Worm (Caenorhabditis elegans) whole organism, L4 larva: Measurements from ENCODE around the gene F20D6.1.
A peak's percentile ranks its signal among the peaks of the same experiment; 100 is the strongest.

ENCODE experiments used
- F10B5.3 ChIP-seq: sonication (generic microtip); optimal IDR thresholded peaks from 2 replicates; lab custom pipeline; 2016; ENCODE audit warnings: mild to moderate bottlenecking, missing genetic modification characterization, missing compliant biosample characterization
- F44E2.7 ChIP-seq: fragments of 200-800 bp; sonication (Bioruptor generic); IDR thresholded peaks from 2 replicates; pipeline ENCODE4 v2.1.2; 2022; ENCODE audit warnings: missing genetic modification characterization, missing compliant biosample characterization
- R02D3.7 ChIP-seq: fragments of 150-350 bp; sonication (generic microtip); optimal IDR thresholded peaks from 3 replicates; lab custom pipeline; 2014; ENCODE audit warnings: missing biosample characterization, missing genetic modification characterization
- T26A8.4 ChIP-seq: fragments of 200-800 bp; sonication (Bioruptor generic); IDR thresholded peaks from 2 replicates; pipeline ENCODE4 v1.3.6; 2022; ENCODE audit warnings: missing genetic modification characterization, missing compliant biosample characterization
- Y75B8A.6 ChIP-seq: fragments of 200-800 bp; sonication (Bioruptor generic); IDR thresholded peaks from 2 replicates; pipeline ENCODE4 v1.3.6; 2022; ENCODE audit warnings: missing genetic modification reagents, missing genetic modification characterization, missing compliant biosample characterization
- ZK546.5 ChIP-seq, 2 experiments: sonication (generic microtip); optimal IDR thresholded peaks; 2 replicates each; lab custom pipeline; 2017; ENCODE audit warnings: missing biosample characterization in 2 of 2, missing genetic modification characterization in 2 of 2
- aly-2 ChIP-seq: sonication (generic microtip); optimal IDR thresholded peaks from 2 replicates; lab custom pipeline; 2018; ENCODE audit warnings: missing biosample characterization, missing genetic modification characterization
- ceh-28 ChIP-seq: fragments of 150-350 bp; optimal IDR thresholded peaks from 2 replicates; lab custom pipeline; 2014; ENCODE audit warnings: missing biosample characterization, missing genetic modification reagents, missing genetic modification characterization
- ces-1 ChIP-seq: fragments of 150-350 bp; sonication (generic microtip); optimal IDR thresholded peaks from 4 replicates; lab custom pipeline; 2014; ENCODE audit warnings: missing biosample characterization, missing genetic modification reagents, missing genetic modification characterization
- daf-8 ChIP-seq: fragments of 200-800 bp; sonication (Bioruptor generic); IDR thresholded peaks from 2 replicates; pipeline ENCODE4 v1.3.6; 2022; ENCODE audit warnings: missing genetic modification characterization, missing compliant biosample characterization
- dmd-6 ChIP-seq: fragments of 200-800 bp; sonication (Bioruptor generic); IDR thresholded peaks from 2 replicates; pipeline ENCODE4 v1.3.6; 2022; ENCODE audit warnings: missing genetic modification reagents, missing genetic modification characterization, missing compliant biosample characterization
- dmd-8 ChIP-seq: fragments of 200-800 bp; sonication (Bioruptor generic); IDR thresholded peaks from 2 replicates; pipeline ENCODE4 v1.3.6; 2022; ENCODE audit warnings: missing genetic modification characterization, missing compliant biosample characterization
- dmd-9 ChIP-seq: fragments of 200-800 bp; sonication (Bioruptor generic); IDR thresholded peaks from 2 replicates; pipeline ENCODE4 v1.3.6; 2022; ENCODE audit warnings: missing genetic modification reagents, missing genetic modification characterization, missing compliant biosample characterization
- dpl-1 ChIP-seq: fragments of 150-350 bp; optimal IDR thresholded peaks from 2 replicates; lab custom pipeline; 2014; ENCODE audit warnings: missing biosample characterization, missing genetic modification reagents, missing genetic modification characterization
- egl-43 ChIP-seq: fragments of 200-800 bp; sonication (Bioruptor generic); IDR thresholded peaks from 2 replicates; pipeline ENCODE4 v1.3.6; 2022; ENCODE audit warnings: missing genetic modification reagents, missing genetic modification characterization, missing compliant biosample characterization
- gei-8 ChIP-seq: fragments of 200-800 bp; sonication (Bioruptor generic); optimal IDR thresholded peaks from 2 replicates; lab custom pipeline; 2018; ENCODE audit warnings: mild to moderate bottlenecking, missing genetic modification characterization, missing compliant biosample characterization
- hlh-11 ChIP-seq: fragments of 200-800 bp; sonication (Bioruptor generic); optimal IDR thresholded peaks from 2 replicates; lab custom pipeline; 2018; ENCODE audit warnings: mild to moderate bottlenecking, missing genetic modification characterization, missing compliant biosample characterization
- hlh-30 ChIP-seq: sonication (generic microtip); optimal IDR thresholded peaks from 2 replicates; lab custom pipeline; 2017; ENCODE audit warnings: antibody characterized with exemption, mild to moderate bottlenecking, missing genetic modification characterization, missing compliant biosample characterization; ENCODE audit not compliant: insufficient read depth
- lim-7 ChIP-seq: fragments of 200-800 bp; sonication (Bioruptor generic); IDR thresholded peaks from 2 replicates; pipeline ENCODE4 v1.3.6; 2022; ENCODE audit warnings: missing genetic modification characterization, missing compliant biosample characterization
- lin-15B ChIP-seq: fragments of 150-350 bp; sonication (generic microtip); optimal IDR thresholded peaks from 3 replicates; lab custom pipeline; 2014; ENCODE audit warnings: missing biosample characterization, missing genetic modification characterization
- lin-29 ChIP-seq: fragments of 200-800 bp; sonication (Bioruptor generic); IDR thresholded peaks from 2 replicates; pipeline ENCODE4 v1.3.6; 2022; ENCODE audit warnings: missing genetic modification reagents, missing genetic modification characterization, missing compliant biosample characterization
- lin-38 ChIP-seq: fragments of 200-800 bp; sonication (Bioruptor generic); IDR thresholded peaks from 2 replicates; pipeline ENCODE4 v1.3.6; 2022; ENCODE audit warnings: missing genetic modification reagents, missing genetic modification characterization, missing compliant biosample characterization
- lin-39 ChIP-seq: fragments of 150-350 bp; optimal IDR thresholded peaks from 2 replicates; lab custom pipeline; 2014; ENCODE audit warnings: missing biosample characterization, missing genetic modification reagents, missing genetic modification characterization
- madf-9 ChIP-seq: fragments of 200-800 bp; sonication (Bioruptor generic); conservative IDR thresholded peaks from 2 replicates; pipeline ENCODE4 v1.3.6; 2022; ENCODE audit warnings: missing genetic modification reagents, missing genetic modification characterization, missing compliant biosample characterization
- mdl-1 ChIP-seq, 2 experiments: fragments of 150-350 bp in 1 of 2; sonication (generic microtip) in 1 of 2; optimal IDR thresholded peaks; 2 replicates each; lab custom pipeline; 2014 to 2017; ENCODE audit warnings: missing biosample characterization in 2 of 2, missing genetic modification characterization in 2 of 2
- mdt-29 ChIP-seq: fragments of 200-800 bp; sonication (Bioruptor generic); IDR thresholded peaks from 2 replicates; pipeline ENCODE4 v1.3.6; 2022; ENCODE audit warnings: missing genetic modification reagents, missing genetic modification characterization, missing compliant biosample characterization
- mep-1 ChIP-seq: fragments of 150-350 bp; sonication (generic microtip); optimal IDR thresholded peaks from 3 replicates; lab custom pipeline; 2014; ENCODE audit warnings: missing biosample characterization, missing genetic modification characterization
- mes-2 ChIP-seq: sonication (generic microtip); optimal IDR thresholded peaks from 2 replicates; lab custom pipeline; 2016; ENCODE audit warnings: missing genotype, mild to moderate bottlenecking, missing genetic modification characterization, missing compliant biosample characterization; ENCODE audit not compliant: poor library complexity, severe bottlenecking
- mxl-2 ChIP-seq: fragments of 200-800 bp; sonication (Bioruptor generic); conservative IDR thresholded peaks from 2 replicates; pipeline ENCODE4 v1.3.6; 2022; ENCODE audit warnings: missing genetic modification reagents, missing genetic modification characterization, missing compliant biosample characterization
- nhr-11 ChIP-seq: fragments of 150-350 bp; optimal IDR thresholded peaks from 2 replicates; lab custom pipeline; 2014; ENCODE audit warnings: missing biosample characterization, missing genetic modification characterization
- nhr-111 ChIP-seq: fragments of 200-800 bp; sonication (Bioruptor generic); optimal IDR thresholded peaks from 2 replicates; lab custom pipeline; 2018; ENCODE audit warnings: mild to moderate bottlenecking, missing genetic modification characterization, missing compliant biosample characterization
- nhr-28 ChIP-seq: fragments of 150-350 bp; optimal IDR thresholded peaks from 2 replicates; lab custom pipeline; 2014; ENCODE audit warnings: missing biosample characterization, missing genetic modification characterization
- nhr-6 ChIP-seq: fragments of 150-350 bp; optimal IDR thresholded peaks from 2 replicates; lab custom pipeline; 2014; ENCODE audit warnings: missing biosample characterization, missing genetic modification characterization
- nhr-76 ChIP-seq: fragments of 150-350 bp; optimal IDR thresholded peaks from 2 replicates; lab custom pipeline; 2014; ENCODE audit warnings: missing biosample characterization, missing genetic modification characterization
- pha-4 ChIP-seq, 2 experiments: fragments of 150-350 bp in 1 of 2; fragments of 200-800 bp in 1 of 2; sonication (Bioruptor generic) in 1 of 2; IDR thresholded peaks in 1 of 2; optimal IDR thresholded peaks in 1 of 2; 2 replicates each; pipeline versions ENCODE4 v1.3.6 to Lab custom; 2014 to 2022; ENCODE audit warnings: missing genetic modification characterization in 2 of 2, missing genetic modification reagents in 2 of 2, missing biosample characterization in 1 of 2, missing compliant biosample characterization in 1 of 2
- pqm-1 ChIP-seq: sonication (generic microtip); optimal IDR thresholded peaks from 2 replicates; lab custom pipeline; 2017; ENCODE audit warnings: missing biosample characterization, missing genetic modification characterization
- saeg-2 ChIP-seq: fragments of 200-800 bp; sonication (Bioruptor generic); IDR thresholded peaks from 2 replicates; pipeline ENCODE4 v1.3.6; 2022; ENCODE audit warnings: missing genetic modification reagents, missing genetic modification characterization, missing compliant biosample characterization
- sdz-12 ChIP-seq: fragments of 200-800 bp; sonication (Bioruptor generic); optimal IDR thresholded peaks from 2 replicates; lab custom pipeline; 2018; ENCODE audit warnings: mild to moderate bottlenecking, missing genetic modification characterization, missing compliant biosample characterization
- set-16 ChIP-seq: fragments of 200-800 bp; sonication (Bioruptor generic); IDR thresholded peaks from 2 replicates; pipeline ENCODE4 v1.3.6; 2022; ENCODE audit warnings: missing genetic modification reagents, missing genetic modification characterization, missing compliant biosample characterization
- snpc-1.2 ChIP-seq: fragments of 200-800 bp; sonication (Bioruptor generic); IDR thresholded peaks from 2 replicates; pipeline ENCODE4 v1.3.6; 2022; ENCODE audit warnings: missing genetic modification reagents, missing genetic modification characterization, missing compliant biosample characterization
- snpc-4 ChIP-seq: fragments of 150-350 bp; optimal IDR thresholded peaks from 2 replicates; lab custom pipeline; 2014; ENCODE audit warnings: missing biosample characterization, missing genetic modification characterization
- spr-1 ChIP-seq: sonication (generic microtip); optimal IDR thresholded peaks from 2 replicates; lab custom pipeline; 2016; ENCODE audit warnings: mild to moderate bottlenecking, missing genetic modification characterization, missing compliant biosample characterization
- tra-1 ChIP-seq: fragments of 200-800 bp; sonication (Bioruptor generic); IDR thresholded peaks from 2 replicates; pipeline ENCODE4 v1.3.6; 2022; ENCODE audit warnings: missing genetic modification reagents, missing genetic modification characterization, missing compliant biosample characterization
- unc-130 ChIP-seq: sonication (generic microtip); optimal IDR thresholded peaks from 2 replicates; lab custom pipeline; 2016; ENCODE audit warnings: missing genetic modification reagents, missing genetic modification characterization, missing compliant biosample characterization
- unc-62 ChIP-seq, 3 experiments: fragments of 150-350 bp in 1 of 3; sonication (generic microtip); optimal IDR thresholded peaks in 2 of 3; peaks in 1 of 3; 1 replicate in 1 of 3; 2 replicates in 2 of 3; lab custom pipeline; 2014 to 2017; ENCODE audit warnings: missing biosample characterization in 3 of 3, missing genetic modification characterization in 3 of 3, missing genetic modification reagents in 3 of 3, missing genotype in 1 of 3
- vab-7 ChIP-seq: fragments of 200-800 bp; sonication (Bioruptor generic); IDR thresholded peaks from 2 replicates; pipeline ENCODE4 v1.3.6; 2022; ENCODE audit warnings: missing genetic modification reagents, missing genetic modification characterization, missing compliant biosample characterization
- zag-1 ChIP-seq: fragments of 150-350 bp; optimal IDR thresholded peaks from 2 replicates; lab custom pipeline; 2014; ENCODE audit warnings: missing biosample characterization, missing genetic modification characterization
- zfp-2 ChIP-seq: sonication (generic microtip); optimal IDR thresholded peaks from 2 replicates; lab custom pipeline; 2016; ENCODE audit warnings: mild to moderate bottlenecking, missing genetic modification characterization, missing compliant biosample characterization
- zfp-3 ChIP-seq: fragments of 200-800 bp; sonication (Bioruptor generic); conservative IDR thresholded peaks from 2 replicates; pipeline ENCODE4 v1.3.6; 2022; ENCODE audit warnings: missing genetic modification reagents, missing genetic modification characterization, missing compliant biosample characterization
- zip-11 ChIP-seq: fragments of 200-800 bp; sonication (Bioruptor generic); IDR thresholded peaks from 2 replicates; pipeline ENCODE4 v1.3.6; 2022; ENCODE audit warnings: missing genetic modification characterization, missing compliant biosample characterization

The F20D6.1 gene

DNA sequence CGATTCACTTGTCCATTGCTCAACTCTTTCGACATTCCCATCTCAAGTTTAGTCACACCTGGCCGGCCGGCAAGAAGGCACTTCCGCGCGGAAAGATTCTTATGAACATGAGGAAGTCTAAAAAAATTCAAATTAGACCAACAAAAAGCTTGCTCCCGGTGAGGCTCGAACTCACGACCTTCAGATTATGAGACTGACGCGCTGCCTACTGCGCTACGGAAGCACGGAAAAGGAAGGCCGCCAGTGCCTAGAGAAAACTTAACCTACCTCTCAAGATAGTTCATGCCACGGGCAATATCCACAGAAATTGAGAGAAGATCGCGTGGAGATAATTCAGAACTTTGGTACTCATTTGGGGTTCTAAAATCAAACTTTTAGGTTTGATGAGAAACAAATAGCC lies 39.5 kb downstream of the F20D6.1 start (continued):
- TF ChIP-seq nhr-6 (tag; lab: Kevin White, UChicago) = no peak
- TF ChIP-seq daf-8 = no peak
- TF ChIP-seq sdz-12 (GFP tag; lab: Kevin White, UChicago) = no peak
- no peak for TF ChIP-seq dmd-9 (GFP tag; lab: Robert Waterston, UW)
- TF ChIP-seq lim-7 = peak; percentile 77
- 0 out of 2 replicates have a peak, but pooled peaks have one; percentile 54 for TF ChIP-seq tra-1 (GFP tag; lab: Robert Waterston, UW)
- TF ChIP-seq hlh-11 (tag; lab: Kevin White, UChicago) = no peak
- TF ChIP-seq ceh-28 = no peak
- TF ChIP-seq mes-2 (tag; lab: Kevin White, UChicago) = peak; percentile 64
- TF ChIP-seq unc-62 (GFP tag; optimal IDR thresholded peaks at IDR 0.05 in 1 of 2; lab: Kevin White, UChicago) = no peak
- no peak for TF ChIP-seq unc-62 (tag; optimal IDR thresholded peaks at IDR 0.05; lab: Kevin White, UChicago)
- TF ChIP-seq egl-43 = peak; percentile 75
- no peak for TF ChIP-seq nhr-11 (tag; lab: Kevin White, UChicago)
- TF ChIP-seq pha-4 (GFP tag; IDR thresholded peaks at IDR 0.05; lab: Robert Waterston, UW) = no peak
- TF ChIP-seq pha-4 (tag; optimal IDR thresholded peaks at IDR 0.05; lab: Kevin White, UChicago) = no peak
- TF ChIP-seq saeg-2 (GFP tag; lab: Robert Waterston, UW) = no peak
- TF ChIP-seq ZK546.5 (tag; optimal IDR thresholded peaks at IDR 0.05; lab: Kevin White, UChicago) = no peak
- no peak for TF ChIP-seq lin-39 (tag; lab: Kevin White, UChicago)
- no peak for TF ChIP-seq zag-1 (tag; lab: Kevin White, UChicago)
- TF ChIP-seq T26A8.4 (GFP tag; lab: Robert Waterston, UW) = peak; percentile 47; the same call in 1 of the 2 replicates
- TF ChIP-seq vab-7 (GFP tag; lab: Robert Waterston, UW) = peak; percentile 60; the same call in 1 of the 2 replicates
- no peak for TF ChIP-seq lin-38 (GFP tag; lab: Robert Waterston, UW)
- no peak for TF ChIP-seq mdl-1 (tag; optimal IDR thresholded peaks at IDR 0.05; lab: Kevin White, UChicago)
- no peak for TF ChIP-seq nhr-76 (tag; lab: Kevin White, UChicago)
- TF ChIP-seq zip-11 (GFP tag; lab: Robert Waterston, UW) = no peak
- no peak for TF ChIP-seq aly-2 (tag; lab: Kevin White, UChicago)
- no peak for TF ChIP-seq pqm-1 (tag; lab: Kevin White, UChicago)
- no peak for TF ChIP-seq zfp-3 (GFP tag; lab: Robert Waterston, UW)
- no peak for TF ChIP-seq F44E2.7
- TF ChIP-seq lin-15B (tag; lab: Kevin White, UChicago) = no peak
- no peak for TF ChIP-seq mdt-29 (GFP tag; lab: Robert Waterston, UW)
- no peak for TF ChIP-seq nhr-28 (tag; lab: Kevin White, UChicago)
- TF ChIP-seq lin-29 (GFP tag; lab: Robert Waterston, UW) = no peak
- peak; percentile 32; the same call in 1 of the 2 replicates for TF ChIP-seq snpc-1.2 (GFP tag; lab: Robert Waterston, UW)
- TF ChIP-seq set-16 (GFP tag; lab: Robert Waterston, UW) = no peak
- TF ChIP-seq nhr-111 = no peak
- TF ChIP-seq, all 104 proteins: peak for 21

- no peak for TF ChIP-seq Y75B8A.6 (GFP tag; lab: Robert Waterston, UW)
- TF ChIP-seq ces-1 = no peak
- TF ChIP-seq dmd-8 (GFP tag; lab: Robert Waterston, UW) = 0 out of 2 replicates have a peak, but pooled peaks have one; percentile 32
- TF ChIP-seq hlh-11 (tag; lab: Kevin White, UChicago) = peak; percentile 54
- TF ChIP-seq vab-7 (GFP tag; lab: Robert Waterston, UW) = peak; percentile 41; the same call in 1 of the 2 replicates
- peak; percentile 18 for TF ChIP-seq gei-8 (GFP tag; lab: Kevin White, UChicago)
- TF ChIP-seq zfp-2 (tag; lab: Kevin White, UChicago) = peak; percentile 20
- no peak for TF ChIP-seq unc-130 (GFP tag; lab: Kevin White, UChicago)
- no peak for TF ChIP-seq mep-1 (tag; lab: Kevin White, UChicago)
- TF ChIP-seq zfp-3 (GFP tag; lab: Robert Waterston, UW) = no peak
- TF ChIP-seq dmd-6 (GFP tag; lab: Robert Waterston, UW) = peak; percentile 49; the same call in 1 of the 2 replicates
- TF ChIP-seq snpc-4 (tag; lab: Kevin White, UChicago) = peak; percentile 61
- TF ChIP-seq R02D3.7 (tag; lab: Kevin White, UChicago) = no peak
- TF ChIP-seq mxl-2 = no peak; the same call in 1 of the 2 replicates
- TF ChIP-seq spr-1 (tag; lab: Kevin White, UChicago) = no peak
- TF ChIP-seq madf-9 = 0 out of 2 replicates have a peak, but pooled peaks have one; percentile 24
- peak; percentile 9 for TF ChIP-seq hlh-30 (tag; lab: Kevin White, UChicago)
- no peak for TF ChIP-seq F10B5.3 (tag; lab: Kevin White, UChicago)
- TF ChIP-seq lin-38 (GFP tag; lab: Robert Waterston, UW) = no peak
- TF ChIP-seq dpl-1 (GFP tag; lab: Kevin White, UChicago) = no peak
Measured at ce11 chrV:8235331-8235730, 44.8 kb downstream of the F20D6.1 start.
